Worm (Caenorhabditis elegans): ENCODE measurements around the gene npr-39.

Gene npr-39

ce11 chrV:10039837-10040236 lies 27.0 kb upstream of the npr-39 start (continued):
- TF ChIP-seq zim-3 (tag; optimal IDR thresholded peaks at IDR 0.05) (no peak), F10E7.11 (tag; optimal IDR thresholded peaks at IDR 0.05) (no peak), madf-6 (GFP tag; IDR thresholded peaks at IDR 0.05) (no peak), ceh-58 (GFP tag; IDR thresholded peaks at IDR 0.05) (no peak), C06A6.2 (GFP tag; conservative IDR thresholded peaks at IDR 0.05) (0 out of 2 replicates have a peak, but pooled peaks have one; percentile 15), snpc-1.3 (tag; optimal IDR thresholded peaks at IDR 0.05; ENCODE audit: insufficient read depth) (no peak), xnd-1 (tag; optimal IDR thresholded peaks at IDR 0.05) (no peak), nhr-90 (tag; optimal IDR thresholded peaks at IDR 0.05) (no peak), F57C9.4 (tag; optimal IDR thresholded peaks at IDR 0.05) (no peak), chd-7 (tag; optimal IDR thresholded peaks at IDR 0.05) (peak; percentile 46), tbp1 (GFP tag; optimal IDR thresholded peaks at IDR 0.05) (peak; percentile 33), ama-1 (optimal IDR thresholded peaks at IDR 0.05) (no peak), ama-1 (GFP tag; optimal IDR thresholded peaks at IDR 0.05) (no peak), attf-3 (GFP tag; conservative IDR thresholded peaks at IDR 0.05) (0 out of 2 replicates have a peak, but pooled peaks have one; percentile 22), B0019.2 (GFP tag; conservative IDR thresholded peaks at IDR 0.05) (no peak), ztf-26 (tag; optimal IDR thresholded peaks at IDR 0.05) (peak; percentile 54), madf-3 (GFP tag; IDR thresholded peaks at IDR 0.05) (no peak), F22D6.2 (tag; optimal IDR thresholded peaks at IDR 0.05) (no peak), lin-35 (GFP tag; optimal IDR thresholded peaks at IDR 0.05) (peak in 1 of 3 experiments; percentile 28), Y79H2A.3 (GFP tag; conservative IDR thresholded peaks at IDR 0.05) (no peak), ztf-18 (tag; optimal IDR thresholded peaks at IDR 0.05) (peak; percentile 19), Y53G8AR.9 (GFP tag; conservative IDR thresholded peaks at IDR 0.05) (no peak), repo-1 (tag; optimal IDR thresholded peaks at IDR 0.05) (no peak), nhr-80 (tag; optimal IDR thresholded peaks at IDR 0.05) (peak; percentile 76), C17E4.6 (GFP tag; IDR thresholded peaks at IDR 0.05) (no peak), atf-7 (tag; optimal IDR thresholded peaks at IDR 0.05) (peak; percentile 38), die-1 (tag; optimal IDR thresholded peaks at IDR 0.05) (no peak), nfya-1 (tag; optimal IDR thresholded peaks at IDR 0.05; ENCODE audit: borderline replicate concordance, insufficient read depth) (no peak), let-526 (GFP tag; IDR thresholded peaks at IDR 0.05) (0 out of 2 replicates have a peak, but pooled peaks have one; percentile 65), K11D2.4 (GFP tag; IDR thresholded peaks at IDR 0.05) (0 out of 2 replicates have a peak, but pooled peaks have one; percentile 33), pha-4 (tag; optimal IDR thresholded peaks at IDR 0.05) (peak; percentile 62), ceh-40 (GFP tag; IDR thresholded peaks at IDR 0.05) (no peak), aptf-3 (GFP tag; IDR thresholded peaks at IDR 0.05) (no peak), B0336.3 (GFP tag; IDR thresholded peaks at IDR 0.05) (peak; percentile 69), pbrm-1 (GFP tag; IDR thresholded peaks at IDR 0.05) (0 out of 2 replicates have a peak, but pooled peaks have one; percentile 36), ceh-79 (tag; optimal IDR thresholded peaks at IDR 0.05) (no peak), cebp-1 (GFP tag; IDR thresholded peaks at IDR 0.05) (peak; percentile 36; the same call in 1 of the 2 replicates), cebp-1 (tag; optimal IDR thresholded peaks at IDR 0.05) (peak; percentile 71), tlf-1 (GFP tag; optimal IDR thresholded peaks at IDR 0.05) (no peak), F37B4.10 (GFP tag; IDR thresholded peaks at IDR 0.05) (no peak), rcor-1 (GFP tag; IDR thresholded peaks at IDR 0.05) (no peak), B0035.1 (tag; optimal IDR thresholded peaks at IDR 0.05) (no peak), K12H6.12 (tag; optimal IDR thresholded peaks at IDR 0.05) (peak; percentile 49), hrde-1 (tag; optimal IDR thresholded peaks at IDR 0.05; ENCODE audit: borderline replicate concordance) (no peak), egrh-3 (GFP tag; IDR thresholded peaks at IDR 0.05) (peak; percentile 48), rpc-1 (optimal IDR thresholded peaks at IDR 0.05) (no peak), rpc-1 (tag; optimal IDR thresholded peaks at IDR 0.05) (no peak), gei-17 (GFP tag; optimal IDR thresholded peaks at IDR 0.05) (peak; percentile 22), attf-6 (GFP tag; IDR thresholded peaks at IDR 0.05) (no peak), athp-1 (tag; optimal IDR thresholded peaks at IDR 0.05) (no peak), nhr-120 (GFP tag; IDR thresholded peaks at IDR 0.05) (no peak)

All from whole organism, young adult.